Worm (Caenorhabditis elegans) whole organism, mixed stage, embryonic: ENCODE data around the gene pqn-94.

Source experiments
- M03D4.4 ChIP-seq: sonication (generic microtip); optimal IDR thresholded peaks from 2 replicates; lab custom pipeline; 2017; ENCODE audit warnings: mild to moderate bottlenecking, missing genetic modification characterization, missing compliant biosample characterization
- bed-3 ChIP-seq: fragments of 200-800 bp; sonication (Bioruptor generic); optimal IDR thresholded peaks from 3 replicates; lab custom pipeline; 2018; ENCODE audit warnings: mild to moderate bottlenecking, missing genetic modification characterization, moderate library complexity, missing compliant biosample characterization
- blmp-1 ChIP-seq: fragments of 150-350 bp; optimal IDR thresholded peaks from 2 replicates; lab custom pipeline; 2014; ENCODE audit warnings: missing biosample characterization, missing genetic modification characterization
- ceh-39 ChIP-seq: fragments of 150-350 bp; optimal IDR thresholded peaks from 2 replicates; lab custom pipeline; 2014; ENCODE audit warnings: missing biosample characterization, missing genetic modification characterization
- ceh-43 ChIP-seq: fragments of 200-800 bp; sonication (Bioruptor generic); optimal IDR thresholded peaks from 2 replicates; lab custom pipeline; 2018; ENCODE audit warnings: mild to moderate bottlenecking, missing genetic modification characterization, moderate library complexity, missing compliant biosample characterization
- ceh-83 ChIP-seq: fragments of 200-800 bp; sonication (Bioruptor generic); optimal IDR thresholded peaks from 2 replicates; lab custom pipeline; 2018; ENCODE audit warnings: mild to moderate bottlenecking, missing genetic modification characterization, missing compliant biosample characterization
- ces-1 ChIP-seq: fragments of 150-350 bp; optimal IDR thresholded peaks from 2 replicates; lab custom pipeline; 2014; ENCODE audit warnings: missing biosample characterization, missing genetic modification reagents, missing genetic modification characterization
- cnd-1 ChIP-seq: fragments of 200-800 bp; sonication (Bioruptor generic); optimal IDR thresholded peaks from 2 replicates; lab custom pipeline; 2018; ENCODE audit warnings: mild to moderate bottlenecking, missing genetic modification characterization, missing compliant biosample characterization
- drap-1 ChIP-seq: fragments of 200-800 bp; sonication (Bioruptor generic); optimal IDR thresholded peaks from 3 replicates; lab custom pipeline; 2018; ENCODE audit warnings: mild to moderate bottlenecking, missing genetic modification characterization, missing compliant biosample characterization
- elt-1 ChIP-seq: sonication (generic microtip); optimal IDR thresholded peaks from 2 replicates; lab custom pipeline; 2017; ENCODE audit warnings: missing genetic modification characterization, mild to moderate bottlenecking, missing compliant biosample characterization, antibody characterized with exemption, moderate library complexity, borderline replicate concordance; ENCODE audit not compliant: insufficient read depth
- elt-3 ChIP-seq: fragments of 150-350 bp; optimal IDR thresholded peaks from 2 replicates; lab custom pipeline; 2014; ENCODE audit warnings: missing biosample characterization, missing genetic modification characterization
- flh-1 ChIP-seq: fragments of 200-800 bp; sonication (Bioruptor generic); optimal IDR thresholded peaks from 2 replicates; lab custom pipeline; 2018; ENCODE audit warnings: mild to moderate bottlenecking, missing genetic modification characterization, moderate library complexity, missing compliant biosample characterization
- ham-2 ChIP-seq: fragments of 200-800 bp; sonication (Bioruptor generic); optimal IDR thresholded peaks from 2 replicates; lab custom pipeline; 2018; ENCODE audit warnings: mild to moderate bottlenecking, missing genetic modification characterization, missing compliant biosample characterization
- hlh-1 ChIP-seq: fragments of 150-350 bp; optimal IDR thresholded peaks from 2 replicates; lab custom pipeline; 2014; ENCODE audit warnings: missing biosample characterization, missing genetic modification reagents, missing genetic modification characterization
- lin-13 ChIP-seq: fragments of 150-350 bp; optimal IDR thresholded peaks from 2 replicates; lab custom pipeline; 2014; ENCODE audit warnings: missing biosample characterization, missing genetic modification characterization
- lin-32 ChIP-seq: fragments of 200-800 bp; sonication (Bioruptor generic); optimal IDR thresholded peaks from 2 replicates; lab custom pipeline; 2018; ENCODE audit warnings: mild to moderate bottlenecking, missing genetic modification characterization, missing compliant biosample characterization
- lsy-2 ChIP-seq: fragments of 150-350 bp; optimal IDR thresholded peaks from 2 replicates; lab custom pipeline; 2014; ENCODE audit warnings: missing biosample characterization, missing genetic modification characterization
- mab-5 ChIP-seq: fragments of 150-350 bp; optimal IDR thresholded peaks from 2 replicates; lab custom pipeline; 2014; ENCODE audit warnings: missing biosample characterization, missing genetic modification characterization
- mep-1 ChIP-seq: fragments of 150-350 bp; optimal IDR thresholded peaks from 2 replicates; lab custom pipeline; 2017; ENCODE audit warnings: missing biosample characterization, missing genetic modification reagents, missing genetic modification characterization, inconsistent platforms
- mls-2 ChIP-seq: sonication (generic microtip); optimal IDR thresholded peaks from 2 replicates; lab custom pipeline; 2016; ENCODE audit warnings: mild to moderate bottlenecking, missing genetic modification characterization, moderate library complexity, missing compliant biosample characterization
- nhr-12 ChIP-seq: fragments of 150-350 bp; optimal IDR thresholded peaks from 2 replicates; lab custom pipeline; 2014; ENCODE audit warnings: missing biosample characterization, missing genetic modification characterization
- nhr-2 ChIP-seq: fragments of 150-350 bp; optimal IDR thresholded peaks from 2 replicates; lab custom pipeline; 2014; ENCODE audit warnings: missing biosample characterization, missing genetic modification characterization
- nhr-237 ChIP-seq: fragments of 150-350 bp; optimal IDR thresholded peaks from 2 replicates; lab custom pipeline; 2014; ENCODE audit warnings: missing biosample characterization, missing genetic modification characterization
- nhr-28 ChIP-seq: fragments of 150-350 bp; optimal IDR thresholded peaks from 2 replicates; lab custom pipeline; 2014; ENCODE audit warnings: missing biosample characterization, missing genetic modification characterization
- nhr-76 ChIP-seq: sonication (generic microtip); optimal IDR thresholded peaks from 2 replicates; lab custom pipeline; 2017; ENCODE audit warnings: missing biosample characterization, missing genetic modification characterization
- pha-4 ChIP-seq: fragments of 150-350 bp; optimal IDR thresholded peaks from 2 replicates; lab custom pipeline; 2018; ENCODE audit warnings: missing biosample characterization, missing genetic modification reagents, missing genetic modification characterization
- sem-2 ChIP-seq: fragments of 200-800 bp; sonication (Bioruptor generic); optimal IDR thresholded peaks from 2 replicates; lab custom pipeline; 2018; ENCODE audit warnings: mild to moderate bottlenecking, missing genetic modification characterization, missing compliant biosample characterization
- snpc-4 ChIP-seq: fragments of 150-350 bp; optimal IDR thresholded peaks from 2 replicates; lab custom pipeline; 2014; ENCODE audit warnings: missing biosample characterization, missing genetic modification characterization
- sptf-1 ChIP-seq: sonication (generic microtip); optimal IDR thresholded peaks from 2 replicates; lab custom pipeline; 2017; ENCODE audit warnings: mild to moderate bottlenecking, missing genetic modification characterization, moderate library complexity, missing compliant biosample characterization
- tbx-8 ChIP-seq: fragments of 200-800 bp; sonication (Bioruptor generic); optimal IDR thresholded peaks from 2 replicates; lab custom pipeline; 2018; ENCODE audit warnings: mild to moderate bottlenecking, missing genetic modification characterization, moderate library complexity, missing compliant biosample characterization
- unc-120 ChIP-seq: sonication (generic microtip); optimal IDR thresholded peaks from 2 replicates; lab custom pipeline; 2017; ENCODE audit warnings: missing genetic modification characterization, missing compliant biosample characterization; ENCODE audit not compliant: poor library complexity, severe bottlenecking
- unc-39 ChIP-seq: fragments of 150-350 bp; optimal IDR thresholded peaks from 2 replicates; lab custom pipeline; 2014; ENCODE audit warnings: missing biosample characterization, missing genetic modification characterization
- unc-62 ChIP-seq: fragments of 150-350 bp; optimal IDR thresholded peaks from 2 replicates; lab custom pipeline; 2014; ENCODE audit warnings: missing biosample characterization, missing genetic modification reagents, missing genetic modification characterization
- zip-8 ChIP-seq: fragments of 150-350 bp; optimal IDR thresholded peaks from 2 replicates; lab custom pipeline; 2014; ENCODE audit warnings: missing biosample characterization, missing genetic modification characterization
- ztf-11 ChIP-seq: fragments of 150-350 bp; optimal IDR thresholded peaks from 2 replicates; lab custom pipeline; 2014; ENCODE audit warnings: missing biosample characterization, missing genetic modification characterization

pqn-94 gene

ce11 chrV:20241243-20241862, 38.3 kb downstream of the pqn-94 start:
- TF ChIP-seq ceh-83 (GFP tag; lab: Kevin White, UChicago) (peak; percentile 40), ceh-43 (GFP tag; lab: Kevin White, UChicago) (no peak), elt-1 (tag; lab: Kevin White, UChicago) (no peak), ces-1 (GFP tag; lab: Kevin White, UChicago) (no peak), elt-3 (tag; lab: Kevin White, UChicago) (no peak), pha-4 (tag; lab: Kevin White, UChicago) (no peak), lin-32 (GFP tag; lab: Kevin White, UChicago) (no peak), drap-1 (GFP tag; lab: Kevin White, UChicago) (peak; percentile 2), mls-2 (no peak), nhr-76 (no peak), bed-3 (GFP tag; lab: Kevin White, UChicago) (no peak), sem-2 (GFP tag; lab: Kevin White, UChicago) (no peak), M03D4.4 (tag; lab: Kevin White, UChicago) (no peak), mep-1 (tag; lab: Kevin White, UChicago) (no peak), tbx-8 (GFP tag; lab: Kevin White, UChicago) (no peak), nhr-237 (tag; lab: Kevin White, UChicago) (no peak), ztf-11 (tag; lab: Kevin White, UChicago) (no peak), flh-1 (GFP tag; lab: Kevin White, UChicago) (peak; percentile 12), ham-2 (GFP tag; lab: Kevin White, UChicago) (no peak), zip-8 (no peak), unc-39 (tag; lab: Kevin White, UChicago) (no peak), mab-5 (tag; lab: Kevin White, UChicago) (no peak), lin-13 (no peak), sptf-1 (tag; lab: Kevin White, UChicago) (peak; percentile 31), nhr-12 (tag; lab: Kevin White, UChicago) (no peak), nhr-2 (tag; lab: Kevin White, UChicago) (no peak), unc-120 (no peak), blmp-1 (no peak), unc-62 (GFP tag; lab: Kevin White, UChicago) (no peak), hlh-1 (no peak), cnd-1 (peak; percentile 31), ceh-39 (no peak), lsy-2 (tag; lab: Kevin White, UChicago) (no peak), snpc-4 (tag; lab: Kevin White, UChicago) (no peak), nhr-28 (tag; lab: Kevin White, UChicago) (no peak)

ce11 chrV:20237429-20237828, 42.2 kb downstream of the pqn-94 start, which contains the start of gene sld-5:
Gene sld-5 (minus strand): TSS chrV:20237745.
- TF ChIP-seq bed-3 (GFP tag; lab: Kevin White, UChicago) (no peak), nhr-237 (tag; lab: Kevin White, UChicago) (no peak), sptf-1 (tag; lab: Kevin White, UChicago) (no peak)

- TF ChIP-seq zip-8 (peak; percentile 95), mab-5 (tag; lab: Kevin White, UChicago) (no peak), mep-1 (tag; lab: Kevin White, UChicago) (no peak)
Observed at ce11 chrV:20235231-20235630, 44.4 kb downstream of the pqn-94 start.

DNA sequence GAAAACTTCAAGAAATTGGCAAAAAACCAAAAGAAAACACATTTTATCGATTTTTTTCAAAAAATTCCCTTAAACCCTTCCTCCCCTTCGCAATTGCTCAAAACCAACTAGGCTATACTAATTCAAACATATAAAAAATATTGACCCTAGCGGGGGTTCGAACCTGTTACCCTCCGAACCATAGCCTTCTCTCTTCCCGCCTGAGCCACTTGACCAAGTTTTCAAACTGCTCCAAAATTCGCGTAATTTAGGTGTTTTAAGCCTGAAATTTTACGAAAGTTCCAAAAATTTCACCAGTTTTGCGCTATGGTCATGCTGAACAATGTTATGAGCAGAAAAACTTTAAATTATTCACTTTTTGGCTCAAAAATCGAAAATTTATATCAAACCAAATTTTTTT, 45.2 kb downstream of the pqn-94 start:
- peak; percentile 30 for TF ChIP-seq M03D4.4 (tag; lab: Kevin White, UChicago)
- TF ChIP-seq mls-2: no peak
